Worm (Caenorhabditis elegans) whole organism, L3 larva: ENCODE measurements around the gene T23F11.6.

Source experiments
- ceh-28 ChIP-seq: fragments of 150-350 bp; optimal IDR thresholded peaks from 2 replicates; lab custom pipeline; 2014; ENCODE audit warnings: missing biosample characterization, missing genetic modification reagents, missing genetic modification characterization
- fkh-10 ChIP-seq: sonication (generic microtip); optimal IDR thresholded peaks from 2 replicates; lab custom pipeline; 2017; ENCODE audit warnings: missing biosample characterization, missing genetic modification reagents, missing genetic modification characterization
- nfya-1 ChIP-seq: sonication (generic microtip); optimal IDR thresholded peaks from 2 replicates; lab custom pipeline; 2017; ENCODE audit warnings: missing genetic modification characterization, mild to moderate bottlenecking, missing compliant biosample characterization, antibody characterized with exemption, moderate library complexity; ENCODE audit not compliant: insufficient read depth
- nhr-12 ChIP-seq: fragments of 150-350 bp; optimal IDR thresholded peaks from 2 replicates; lab custom pipeline; 2014; ENCODE audit warnings: missing biosample characterization, missing genetic modification characterization
- nhr-43 ChIP-seq: sonication (generic microtip); optimal IDR thresholded peaks from 2 replicates; lab custom pipeline; 2016; ENCODE audit warnings: mild to moderate bottlenecking, missing genetic modification characterization, missing compliant biosample characterization; ENCODE audit not compliant: poor library complexity, severe bottlenecking
- nhr-76 ChIP-seq: fragments of 150-350 bp; sonication (generic microtip); optimal IDR thresholded peaks from 5 replicates; lab custom pipeline; 2014; ENCODE audit warnings: missing biosample characterization, missing genetic modification characterization
- skn-1 ChIP-seq: fragments of 150-350 bp; optimal IDR thresholded peaks from 2 replicates; lab custom pipeline; 2014; ENCODE audit warnings: missing biosample characterization, missing genetic modification characterization
- snpc-4 ChIP-seq: fragments of 150-350 bp; optimal IDR thresholded peaks from 2 replicates; lab custom pipeline; 2014; ENCODE audit warnings: missing biosample characterization, missing genetic modification characterization
- tbx-2 ChIP-seq: sonication (generic microtip); optimal IDR thresholded peaks from 2 replicates; lab custom pipeline; 2016; ENCODE audit warnings: mild to moderate bottlenecking, missing genetic modification characterization, missing compliant biosample characterization
- unc-39 ChIP-seq: sonication (generic microtip); optimal IDR thresholded peaks from 4 replicates; lab custom pipeline; 2017; ENCODE audit warnings: missing biosample characterization, missing genetic modification characterization
- unc-62 ChIP-seq: fragments of 150-350 bp; sonication (generic microtip); optimal IDR thresholded peaks from 4 replicates; lab custom pipeline; 2014; ENCODE audit warnings: missing biosample characterization, missing genetic modification reagents, missing genetic modification characterization

ce11 chrIII:4612334-4612953 is 35.3 kb downstream of the T23F11.6 start, which contains the start of gene sel-2:
- TF ChIP-seq snpc-4 (tag; lab: Kevin White, UChicago) (peak; percentile 65), ceh-28 (tag; lab: Kevin White, UChicago) (no peak), tbx-2 (tag; lab: Kevin White, UChicago) (no peak), nhr-76 (tag; lab: Kevin White, UChicago) (no peak), skn-1 (no peak), nfya-1 (peak; percentile 36), unc-62 (GFP tag; lab: Kevin White, UChicago) (no peak), nhr-12 (tag; lab: Kevin White, UChicago) (no peak), nhr-43 (tag; lab: Kevin White, UChicago) (no peak), fkh-10 (GFP tag; lab: Kevin White, UChicago) (no peak), unc-39 (tag; lab: Kevin White, UChicago) (no peak)
